Worm (Caenorhabditis elegans) whole organism, L1 larva: ENCODE results near the gene gop-2.

Source experiments
- ama-1 ChIP-seq: fragments of 150-350 bp; optimal IDR thresholded peaks from 2 replicates; lab custom pipeline; 2014
- dsc-1 ChIP-seq: sonication (generic microtip); optimal IDR thresholded peaks from 2 replicates; lab custom pipeline; 2016; ENCODE audit warnings: mild to moderate bottlenecking, missing genetic modification characterization, missing compliant biosample characterization
- pqm-1 ChIP-seq: sonication (generic microtip); optimal IDR thresholded peaks from 3 replicates; lab custom pipeline; 2017; ENCODE audit warnings: missing biosample characterization, missing genetic modification characterization
- zag-1 ChIP-seq: fragments of 150-350 bp; optimal IDR thresholded peaks from 2 replicates; lab custom pipeline; 2014; ENCODE audit warnings: missing biosample characterization, missing genetic modification characterization

- TF ChIP-seq dsc-1 (tag; lab: Kevin White, UChicago) (no peak), zag-1 (tag; lab: Kevin White, UChicago) (no peak), ama-1 (lab: Kevin White, UChicago) (no peak), pqm-1 (no peak)
These were observed 4.7 kb upstream of the gop-2 start, which contains the start of the genes sumv-1 and gop-1 for ce11 chrIII:5254108-5254507.
